Fruit fly (Drosophila melanogaster) whole organism, prepupa: ENCODE results near the gene CG31279.

Experiments used
- CG6163 ChIP-seq: fragments of 200-800 bp; sonication (Bioruptor generic); IDR thresholded peaks from 3 replicates; pipeline ENCODE4 v1.3.6; 2022; ENCODE audit warnings: missing biosample characterization, missing genetic modification characterization
- CG6276 ChIP-seq: fragments of 200-800 bp; sonication (Bioruptor generic); optimal IDR thresholded peaks from 2 replicates; lab custom pipeline; 2017; ENCODE audit warnings: missing biosample characterization, mild to moderate bottlenecking, missing genetic modification characterization
- CG6808 ChIP-seq: fragments of 200-800 bp; sonication (Bioruptor generic); optimal IDR thresholded peaks from 3 replicates; lab custom pipeline; 2017; ENCODE audit warnings: missing biosample characterization, missing genetic modification characterization, mild to moderate bottlenecking, moderate library complexity, missing genetic modification reagents

DNA sequence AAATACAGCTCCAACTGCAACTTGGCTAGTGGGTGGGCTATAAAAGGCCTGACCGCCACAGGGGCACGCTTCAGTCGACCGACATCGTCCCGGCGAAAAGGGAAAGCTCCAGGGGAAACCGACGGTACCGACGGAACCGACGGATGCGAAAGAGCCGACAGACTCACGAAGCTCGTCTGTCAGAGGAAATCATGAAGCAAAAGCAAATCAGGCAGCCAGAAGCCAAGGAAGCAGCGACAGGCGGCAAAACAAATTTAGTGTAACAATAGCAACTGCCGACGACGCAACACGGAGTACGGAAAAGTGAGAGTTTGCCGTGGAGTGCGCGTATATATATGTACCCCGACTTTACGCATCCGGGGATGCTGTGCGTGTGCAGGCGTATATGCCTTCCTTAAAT lies 46.6 kb downstream of the CG31279 start, which contains the start of gene Gyc89Db:
- TF ChIP-seq CG6808 (GFP tag; lab: Kevin White, UChicago) (no peak), CG6276 (no peak), CG6163 (GFP tag; lab: Robert Waterston, UW) (no peak)
